Worm (Caenorhabditis elegans) whole organism, L4 larva: ENCODE data around the gene T13F2.2.

Experiments
- F10B5.3 ChIP-seq: sonication (generic microtip); optimal IDR thresholded peaks from 2 replicates; lab custom pipeline; 2016; ENCODE audit warnings: mild to moderate bottlenecking, missing genetic modification characterization, missing compliant biosample characterization
- F37D6.2 ChIP-seq: sonication (generic microtip); optimal IDR thresholded peaks from 2 replicates; lab custom pipeline; 2016; ENCODE audit warnings: mild to moderate bottlenecking, missing genetic modification characterization, missing compliant biosample characterization
- R02D3.7 ChIP-seq: fragments of 150-350 bp; sonication (generic microtip); optimal IDR thresholded peaks from 3 replicates; lab custom pipeline; 2014; ENCODE audit warnings: missing biosample characterization, missing genetic modification characterization
- T26A8.4 ChIP-seq: fragments of 200-800 bp; sonication (Bioruptor generic); IDR thresholded peaks from 2 replicates; pipeline ENCODE4 v1.3.6; 2022; ENCODE audit warnings: missing genetic modification characterization, missing compliant biosample characterization
- Y48G9A.11 ChIP-seq: fragments of 200-800 bp; sonication (Bioruptor generic); IDR thresholded peaks from 2 replicates; pipeline ENCODE4 v1.3.6; 2022; ENCODE audit warnings: missing genetic modification reagents, missing genetic modification characterization, missing compliant biosample characterization
- Y5F2A.4 ChIP-seq: fragments of 200-800 bp; sonication (Bioruptor generic); optimal IDR thresholded peaks from 2 replicates; lab custom pipeline; 2018; ENCODE audit warnings: mild to moderate bottlenecking, missing genetic modification characterization, missing compliant biosample characterization
- ZK546.5 ChIP-seq, 2 experiments: sonication (generic microtip); optimal IDR thresholded peaks; 2 replicates each; lab custom pipeline; 2017; ENCODE audit warnings: missing biosample characterization in 2 of 2, missing genetic modification characterization in 2 of 2
- arid-1 ChIP-seq: fragments of 200-800 bp; sonication (Bioruptor generic); conservative IDR thresholded peaks from 2 replicates; pipeline ENCODE4 v1.3.6; 2022; ENCODE audit warnings: missing genetic modification reagents, missing genetic modification characterization, missing compliant biosample characterization
- ceh-20 ChIP-seq: fragments of 200-800 bp; sonication (Bioruptor generic); IDR thresholded peaks from 2 replicates; pipeline ENCODE4 v1.3.6; 2022; ENCODE audit warnings: missing genetic modification reagents, missing genetic modification characterization, missing compliant biosample characterization
- ceh-28 ChIP-seq: fragments of 150-350 bp; optimal IDR thresholded peaks from 2 replicates; lab custom pipeline; 2014; ENCODE audit warnings: missing biosample characterization, missing genetic modification reagents, missing genetic modification characterization
- ceh-32 ChIP-seq: sonication (generic microtip); optimal IDR thresholded peaks from 2 replicates; lab custom pipeline; 2016; ENCODE audit warnings: mild to moderate bottlenecking, missing genetic modification characterization, missing compliant biosample characterization; ENCODE audit not compliant: poor library complexity
- ctbp-1 ChIP-seq: fragments of 200-800 bp; sonication (Bioruptor generic); IDR thresholded peaks from 2 replicates; pipeline ENCODE4 v1.3.6; 2022; ENCODE audit warnings: missing genetic modification reagents, missing genetic modification characterization, missing compliant biosample characterization
- daf-8 ChIP-seq: fragments of 200-800 bp; sonication (Bioruptor generic); IDR thresholded peaks from 2 replicates; pipeline ENCODE4 v1.3.6; 2022; ENCODE audit warnings: missing genetic modification characterization, missing compliant biosample characterization
- dmd-6 ChIP-seq: fragments of 200-800 bp; sonication (Bioruptor generic); IDR thresholded peaks from 2 replicates; pipeline ENCODE4 v1.3.6; 2022; ENCODE audit warnings: missing genetic modification reagents, missing genetic modification characterization, missing compliant biosample characterization
- dmd-9 ChIP-seq: fragments of 200-800 bp; sonication (Bioruptor generic); IDR thresholded peaks from 2 replicates; pipeline ENCODE4 v1.3.6; 2022; ENCODE audit warnings: missing genetic modification reagents, missing genetic modification characterization, missing compliant biosample characterization
- dpl-1 ChIP-seq: fragments of 150-350 bp; optimal IDR thresholded peaks from 2 replicates; lab custom pipeline; 2014; ENCODE audit warnings: missing biosample characterization, missing genetic modification reagents, missing genetic modification characterization
- dve-1 ChIP-seq: sonication (generic microtip); optimal IDR thresholded peaks from 2 replicates; lab custom pipeline; 2017; ENCODE audit warnings: antibody characterized with exemption, mild to moderate bottlenecking, missing genetic modification characterization, missing compliant biosample characterization; ENCODE audit not compliant: insufficient read depth
- egl-27 ChIP-seq: sonication (generic microtip); optimal IDR thresholded peaks from 3 replicates; lab custom pipeline; 2017; ENCODE audit warnings: missing biosample characterization, missing genetic modification reagents, missing genetic modification characterization
- fos-1 ChIP-seq: fragments of 150-350 bp; optimal IDR thresholded peaks from 2 replicates; lab custom pipeline; 2014; ENCODE audit warnings: missing biosample characterization, missing genetic modification characterization
- gei-8 ChIP-seq: fragments of 200-800 bp; sonication (Bioruptor generic); optimal IDR thresholded peaks from 2 replicates; lab custom pipeline; 2018; ENCODE audit warnings: mild to moderate bottlenecking, missing genetic modification characterization, missing compliant biosample characterization
- hlh-30 ChIP-seq: sonication (generic microtip); optimal IDR thresholded peaks from 2 replicates; lab custom pipeline; 2017; ENCODE audit warnings: antibody characterized with exemption, mild to moderate bottlenecking, missing genetic modification characterization, missing compliant biosample characterization; ENCODE audit not compliant: insufficient read depth
- jun-1 ChIP-seq: fragments of 150-350 bp; optimal IDR thresholded peaks from 2 replicates; lab custom pipeline; 2014; ENCODE audit warnings: missing biosample characterization, missing genetic modification reagents, missing genetic modification characterization
- lin-1 ChIP-seq: fragments of 200-800 bp; sonication (Bioruptor generic); IDR thresholded peaks from 2 replicates; pipeline ENCODE4 v1.3.6; 2022; ENCODE audit warnings: missing genetic modification reagents, missing genetic modification characterization, missing compliant biosample characterization
- lin-29 ChIP-seq: fragments of 200-800 bp; sonication (Bioruptor generic); IDR thresholded peaks from 2 replicates; pipeline ENCODE4 v1.3.6; 2022; ENCODE audit warnings: missing genetic modification reagents, missing genetic modification characterization, missing compliant biosample characterization
- lin-39 ChIP-seq: fragments of 150-350 bp; optimal IDR thresholded peaks from 2 replicates; lab custom pipeline; 2014; ENCODE audit warnings: missing biosample characterization, missing genetic modification reagents, missing genetic modification characterization
- lir-3 ChIP-seq: sonication (generic microtip); optimal IDR thresholded peaks from 2 replicates; lab custom pipeline; 2016; ENCODE audit warnings: mild to moderate bottlenecking, missing genetic modification characterization, missing compliant biosample characterization
- lsy-2 ChIP-seq, 2 experiments: fragments of 150-350 bp in 1 of 2; sonication (generic microtip) in 1 of 2; optimal IDR thresholded peaks; 2 replicates each; lab custom pipeline; 2014 to 2017; ENCODE audit warnings: missing biosample characterization in 2 of 2, missing genetic modification characterization in 2 of 2
- madf-9 ChIP-seq: fragments of 200-800 bp; sonication (Bioruptor generic); conservative IDR thresholded peaks from 2 replicates; pipeline ENCODE4 v1.3.6; 2022; ENCODE audit warnings: missing genetic modification reagents, missing genetic modification characterization, missing compliant biosample characterization
- mdl-1 ChIP-seq, 2 experiments: fragments of 150-350 bp in 1 of 2; sonication (generic microtip) in 1 of 2; optimal IDR thresholded peaks; 2 replicates each; lab custom pipeline; 2014 to 2017; ENCODE audit warnings: missing biosample characterization in 2 of 2, missing genetic modification characterization in 2 of 2
- mdt-29 ChIP-seq: fragments of 200-800 bp; sonication (Bioruptor generic); IDR thresholded peaks from 2 replicates; pipeline ENCODE4 v1.3.6; 2022; ENCODE audit warnings: missing genetic modification reagents, missing genetic modification characterization, missing compliant biosample characterization
- nhr-10 ChIP-seq: fragments of 150-350 bp; optimal IDR thresholded peaks from 2 replicates; lab custom pipeline; 2014; ENCODE audit warnings: missing biosample characterization, missing genetic modification characterization
- nhr-102 ChIP-seq: sonication (generic microtip); optimal IDR thresholded peaks from 2 replicates; lab custom pipeline; 2016; ENCODE audit warnings: mild to moderate bottlenecking, missing genetic modification characterization, moderate library complexity, missing compliant biosample characterization
- nhr-28 ChIP-seq: fragments of 150-350 bp; optimal IDR thresholded peaks from 2 replicates; lab custom pipeline; 2014; ENCODE audit warnings: missing biosample characterization, missing genetic modification characterization
- nhr-41 ChIP-seq: fragments of 200-800 bp; sonication (Bioruptor generic); IDR thresholded peaks from 2 replicates; pipeline ENCODE4 v1.3.6; 2022; ENCODE audit warnings: missing genetic modification reagents, missing genetic modification characterization, missing compliant biosample characterization
- nhr-42 ChIP-seq: fragments of 200-800 bp; sonication (Bioruptor generic); IDR thresholded peaks from 2 replicates; pipeline ENCODE4 v1.3.6; 2022; ENCODE audit warnings: missing genetic modification characterization, missing compliant biosample characterization
- nhr-6 ChIP-seq: fragments of 150-350 bp; optimal IDR thresholded peaks from 2 replicates; lab custom pipeline; 2014; ENCODE audit warnings: missing biosample characterization, missing genetic modification characterization
- nhr-77 ChIP-seq: fragments of 150-350 bp; optimal IDR thresholded peaks from 2 replicates; lab custom pipeline; 2014; ENCODE audit warnings: missing biosample characterization, missing genetic modification characterization
- php-3 ChIP-seq: fragments of 200-800 bp; sonication (Bioruptor generic); IDR thresholded peaks from 2 replicates; pipeline ENCODE4 v1.3.6; 2022; ENCODE audit warnings: missing genetic modification reagents, missing genetic modification characterization, missing compliant biosample characterization
- pqm-1 ChIP-seq: sonication (generic microtip); optimal IDR thresholded peaks from 2 replicates; lab custom pipeline; 2017; ENCODE audit warnings: missing biosample characterization, missing genetic modification characterization
- set-16 ChIP-seq: fragments of 200-800 bp; sonication (Bioruptor generic); IDR thresholded peaks from 2 replicates; pipeline ENCODE4 v1.3.6; 2022; ENCODE audit warnings: missing genetic modification reagents, missing genetic modification characterization, missing compliant biosample characterization
- spr-1 ChIP-seq: sonication (generic microtip); optimal IDR thresholded peaks from 2 replicates; lab custom pipeline; 2016; ENCODE audit warnings: mild to moderate bottlenecking, missing genetic modification characterization, missing compliant biosample characterization
- tra-1 ChIP-seq: fragments of 200-800 bp; sonication (Bioruptor generic); IDR thresholded peaks from 2 replicates; pipeline ENCODE4 v1.3.6; 2022; ENCODE audit warnings: missing genetic modification reagents, missing genetic modification characterization, missing compliant biosample characterization
- vab-7 ChIP-seq: fragments of 200-800 bp; sonication (Bioruptor generic); IDR thresholded peaks from 2 replicates; pipeline ENCODE4 v1.3.6; 2022; ENCODE audit warnings: missing genetic modification reagents, missing genetic modification characterization, missing compliant biosample characterization
- zag-1 ChIP-seq: fragments of 150-350 bp; optimal IDR thresholded peaks from 2 replicates; lab custom pipeline; 2014; ENCODE audit warnings: missing biosample characterization, missing genetic modification characterization
- zfp-2 ChIP-seq: sonication (generic microtip); optimal IDR thresholded peaks from 2 replicates; lab custom pipeline; 2016; ENCODE audit warnings: mild to moderate bottlenecking, missing genetic modification characterization, missing compliant biosample characterization
- zfp-3 ChIP-seq: fragments of 200-800 bp; sonication (Bioruptor generic); conservative IDR thresholded peaks from 2 replicates; pipeline ENCODE4 v1.3.6; 2022; ENCODE audit warnings: missing genetic modification reagents, missing genetic modification characterization, missing compliant biosample characterization
- zip-2 ChIP-seq: fragments of 150-350 bp; optimal IDR thresholded peaks from 2 replicates; lab custom pipeline; 2014; ENCODE audit warnings: missing biosample characterization, missing genetic modification characterization

Gene T13F2.2

DNA sequence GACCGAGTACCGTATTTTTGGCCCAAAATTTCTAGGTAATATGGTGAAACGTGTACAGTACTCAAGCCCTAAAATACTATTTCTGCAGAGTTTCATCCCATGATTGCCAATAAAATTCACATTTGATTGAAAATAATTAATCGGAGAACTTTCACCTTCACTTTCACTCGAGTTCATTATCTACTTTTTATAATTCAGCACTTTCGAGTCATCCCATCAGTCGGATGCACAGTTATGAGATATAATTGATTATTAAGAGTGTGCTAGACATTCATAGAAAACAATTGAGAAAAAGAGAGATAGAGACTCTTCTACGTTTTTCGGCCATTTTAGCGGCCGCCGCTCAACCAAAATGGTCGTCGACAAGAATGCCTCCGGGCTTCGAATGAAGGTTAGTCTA, 5.6 kb upstream of the T13F2.2 start, which contains the start of gene fat-3 (continued):
- no peak for TF ChIP-seq R02D3.7 (tag; lab: Kevin White, UChicago)
- no peak for TF ChIP-seq ceh-32 (tag; lab: Kevin White, UChicago)
- TF ChIP-seq ctbp-1, result no peak
- no peak for TF ChIP-seq F37D6.2
- no peak for TF ChIP-seq set-16
- TF ChIP-seq ceh-20, result no peak
- TF ChIP-seq Y5F2A.4, result no peak
- TF ChIP-seq nhr-42, result no peak
- TF ChIP-seq daf-8, result no peak
- TF ChIP-seq nhr-102 (tag; lab: Kevin White, UChicago), result no peak
- no peak for TF ChIP-seq ceh-28
- TF ChIP-seq mdl-1 (tag; optimal IDR thresholded peaks at IDR 0.05; lab: Kevin White, UChicago), result no peak
- TF ChIP-seq lin-29 (GFP tag; lab: Robert Waterston, UW), result no peak
- peak; percentile 49 for TF ChIP-seq hlh-30 (tag; lab: Kevin White, UChicago)
- no peak for TF ChIP-seq zfp-2 (tag; lab: Kevin White, UChicago)
- no peak for TF ChIP-seq zag-1 (tag; lab: Kevin White, UChicago)
- peak; percentile 79 for TF ChIP-seq dve-1 (tag; lab: Kevin White, UChicago)
- no peak for TF ChIP-seq lin-39 (tag; lab: Kevin White, UChicago)
- 0 out of 2 replicates have a peak, but pooled peaks have one; percentile 10 for TF ChIP-seq mdt-29
- TF ChIP-seq nhr-77 (tag; lab: Kevin White, UChicago), result no peak
- TF ChIP-seq arid-1 (GFP tag; lab: Robert Waterston, UW), result no peak
- 0 out of 2 replicates have a peak, but pooled peaks have one; percentile 12 for TF ChIP-seq tra-1
- TF ChIP-seq lsy-2 (tag; optimal IDR thresholded peaks at IDR 0.05; lab: Kevin White, UChicago), result peak in 1 of 2 experiments; percentile 36
- no peak for TF ChIP-seq dpl-1 (GFP tag; lab: Kevin White, UChicago)
- no peak for TF ChIP-seq nhr-10 (tag; lab: Kevin White, UChicago)
- no peak for TF ChIP-seq madf-9
- peak; percentile 31 for TF ChIP-seq pqm-1 (tag; lab: Kevin White, UChicago)
- no peak for TF ChIP-seq jun-1 (tag; lab: Kevin White, UChicago)
- TF ChIP-seq fos-1, result no peak
- TF ChIP-seq zfp-3, result no peak
- no peak for TF ChIP-seq F10B5.3
- no peak for TF ChIP-seq lin-1 (GFP tag; lab: Robert Waterston, UW)
- peak; percentile 61 for TF ChIP-seq nhr-28 (tag; lab: Kevin White, UChicago)
- no peak for TF ChIP-seq zip-2 (tag; lab: Kevin White, UChicago)
- no peak for TF ChIP-seq lir-3 (tag; lab: Kevin White, UChicago)
- TF ChIP-seq php-3, result peak; percentile 82
- TF ChIP-seq nhr-41, result no peak
- no peak for TF ChIP-seq ZK546.5 (tag; optimal IDR thresholded peaks at IDR 0.05; lab: Kevin White, UChicago)
- no peak for TF ChIP-seq vab-7 (GFP tag; lab: Robert Waterston, UW)
- TF ChIP-seq dmd-6 (GFP tag; lab: Robert Waterston, UW), result peak; percentile 62
- TF ChIP-seq dmd-9 (GFP tag; lab: Robert Waterston, UW), result no peak
- no peak for TF ChIP-seq spr-1 (tag; lab: Kevin White, UChicago)
- no peak for TF ChIP-seq nhr-6 (tag; lab: Kevin White, UChicago)
- no peak for TF ChIP-seq egl-27 (tag; lab: Kevin White, UChicago)
- no peak for TF ChIP-seq gei-8 (GFP tag; lab: Kevin White, UChicago)
- no peak for TF ChIP-seq T26A8.4
- no peak for TF ChIP-seq Y48G9A.11 (GFP tag; lab: Robert Waterston, UW)
